Fruit fly (Drosophila melanogaster): Measurements from ENCODE around the gene CG46412.

DNA sequence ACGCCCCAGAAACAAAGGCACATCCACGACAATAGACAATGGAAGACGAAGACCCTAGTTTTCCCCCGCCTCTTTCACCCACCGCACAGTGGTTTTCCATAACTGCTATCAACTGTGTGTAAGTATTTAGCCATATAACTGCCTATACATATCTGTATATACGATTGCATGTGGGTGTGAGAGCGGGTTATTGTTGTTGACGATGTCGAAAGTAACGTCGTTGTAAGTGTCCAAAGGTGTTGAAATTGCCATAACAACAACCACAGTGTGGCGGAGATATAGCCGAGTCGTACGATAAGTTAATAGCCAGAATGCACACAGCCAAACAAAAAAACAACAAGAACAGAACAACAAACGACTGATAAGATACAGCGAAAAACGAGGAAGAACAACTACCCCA, 32.6 kb downstream of the CG46412 start:
- no peak for TF ChIP-seq EcR (GFP tag; optimal IDR thresholded peaks at IDR 0.05)
- TF ChIP-seq usp (GFP tag; optimal IDR thresholded peaks at IDR 0.05): no peak
- no peak for TF ChIP-seq pan (optimal IDR thresholded peaks at IDR 0.05)
- TF ChIP-seq CG8478 (optimal IDR thresholded peaks at IDR 0.05): no peak
- TF ChIP-seq psq (optimal IDR thresholded peaks at IDR 0.05): no peak

Data from whole organism.